Worm (Caenorhabditis elegans) whole organism, L4 larva: ENCODE results near the gene nlp-11.

ENCODE experiments used
- fkh-10 ChIP-seq: fragments of 150-350 bp; optimal IDR thresholded peaks from 2 replicates; lab custom pipeline; 2014; ENCODE audit warnings: missing biosample characterization, missing genetic modification reagents, missing genetic modification characterization
- lim-7 ChIP-seq: fragments of 200-800 bp; sonication (Bioruptor generic); IDR thresholded peaks from 2 replicates; pipeline ENCODE4 v1.3.6; 2022; ENCODE audit warnings: missing genetic modification characterization, missing compliant biosample characterization
- lin-39 ChIP-seq: fragments of 150-350 bp; optimal IDR thresholded peaks from 2 replicates; lab custom pipeline; 2014; ENCODE audit warnings: missing biosample characterization, missing genetic modification reagents, missing genetic modification characterization
- nhr-237 ChIP-seq: sonication (generic microtip); optimal IDR thresholded peaks from 2 replicates; lab custom pipeline; 2017; ENCODE audit warnings: missing biosample characterization, missing genetic modification characterization
- nhr-25 ChIP-seq: sonication (generic microtip); optimal IDR thresholded peaks from 2 replicates; lab custom pipeline; 2017; ENCODE audit warnings: missing genetic modification characterization, mild to moderate bottlenecking, missing compliant biosample characterization, antibody characterized with exemption, moderate library complexity, borderline replicate concordance; ENCODE audit not compliant: insufficient read depth
- nhr-28 ChIP-seq: fragments of 150-350 bp; optimal IDR thresholded peaks from 2 replicates; lab custom pipeline; 2014; ENCODE audit warnings: missing biosample characterization, missing genetic modification characterization
- nhr-77 ChIP-seq: fragments of 150-350 bp; optimal IDR thresholded peaks from 2 replicates; lab custom pipeline; 2014; ENCODE audit warnings: missing biosample characterization, missing genetic modification characterization
- php-3 ChIP-seq: fragments of 200-800 bp; sonication (Bioruptor generic); IDR thresholded peaks from 2 replicates; pipeline ENCODE4 v1.3.6; 2022; ENCODE audit warnings: missing genetic modification reagents, missing genetic modification characterization, missing compliant biosample characterization
- unc-130 ChIP-seq: sonication (generic microtip); optimal IDR thresholded peaks from 2 replicates; lab custom pipeline; 2016; ENCODE audit warnings: missing genetic modification reagents, missing genetic modification characterization, missing compliant biosample characterization
- unc-39 ChIP-seq: sonication (generic microtip); optimal IDR thresholded peaks from 2 replicates; lab custom pipeline; 2017; ENCODE audit warnings: missing biosample characterization, missing genetic modification characterization
- unc-62 ChIP-seq, 3 experiments: fragments of 150-350 bp in 1 of 3; sonication (generic microtip); optimal IDR thresholded peaks in 2 of 3; peaks in 1 of 3; 1 replicate in 1 of 3; 2 replicates in 2 of 3; lab custom pipeline; 2014 to 2017; ENCODE audit warnings: missing biosample characterization in 3 of 3, missing genetic modification characterization in 3 of 3, missing genetic modification reagents in 3 of 3, missing genotype in 1 of 3
- ztf-11 ChIP-seq: fragments of 150-350 bp; optimal IDR thresholded peaks from 2 replicates; lab custom pipeline; 2014; ENCODE audit warnings: missing biosample characterization, missing genetic modification characterization

DNA sequence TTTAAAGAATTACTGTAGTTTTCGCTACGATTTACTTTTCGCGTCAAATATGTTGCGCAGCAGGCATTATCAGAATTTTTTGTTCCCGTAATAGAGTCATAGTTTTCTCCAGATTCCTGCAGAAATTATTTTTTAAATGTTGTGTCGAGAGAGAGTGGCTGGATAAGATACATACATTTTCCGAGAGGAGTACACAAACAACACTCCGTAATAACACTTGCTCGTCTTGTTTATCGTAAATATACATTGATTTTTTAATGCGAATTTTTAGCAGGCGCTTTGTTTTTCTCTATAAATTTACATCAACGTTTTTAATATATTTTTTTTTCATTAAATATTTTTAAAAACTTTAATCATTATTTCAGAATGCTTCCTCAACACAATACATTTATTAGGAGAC, 22.8 kb downstream of the nlp-11 start, which contains the start of gene taf-8:
- TF ChIP-seq nhr-25 (tag; lab: Kevin White, UChicago): no peak
- peak; percentile 9 for TF ChIP-seq nhr-28 (tag; lab: Kevin White, UChicago)
- no peak for TF ChIP-seq lin-39 (tag; lab: Kevin White, UChicago)
- TF ChIP-seq nhr-77 (tag; lab: Kevin White, UChicago): no peak
- no peak for TF ChIP-seq unc-130 (GFP tag; lab: Kevin White, UChicago)
- TF ChIP-seq fkh-10 (GFP tag; lab: Kevin White, UChicago): peak; percentile 26
- no peak for TF ChIP-seq unc-39 (tag; lab: Kevin White, UChicago)
- no peak for TF ChIP-seq lim-7 (GFP tag; lab: Robert Waterston, UW)
- no peak for TF ChIP-seq ztf-11
- TF ChIP-seq php-3: no peak
- TF ChIP-seq unc-62 (GFP tag; optimal IDR thresholded peaks at IDR 0.05 in 1 of 2; lab: Kevin White, UChicago): peak in 1 of 2 experiments; percentile 59
- no peak for TF ChIP-seq unc-62 (tag; optimal IDR thresholded peaks at IDR 0.05; lab: Kevin White, UChicago)
- TF ChIP-seq nhr-237 (tag; lab: Kevin White, UChicago): no peak
